Worm (Caenorhabditis elegans) whole organism, dauer: Measurements from ENCODE around the gene iglr-2.
"Not testable (repeated sequence)": the region's sequence is repeated elsewhere in the genome, so short reads cannot be mapped to it uniquely, and the experiment has no call there.

Experiments
- unc-62 ChIP-seq: sonication (generic microtip); optimal IDR thresholded peaks from 2 replicates; lab custom pipeline; 2017; ENCODE audit warnings: missing biosample characterization, missing genetic modification reagents, missing genetic modification characterization

Gene iglr-2

DNA sequence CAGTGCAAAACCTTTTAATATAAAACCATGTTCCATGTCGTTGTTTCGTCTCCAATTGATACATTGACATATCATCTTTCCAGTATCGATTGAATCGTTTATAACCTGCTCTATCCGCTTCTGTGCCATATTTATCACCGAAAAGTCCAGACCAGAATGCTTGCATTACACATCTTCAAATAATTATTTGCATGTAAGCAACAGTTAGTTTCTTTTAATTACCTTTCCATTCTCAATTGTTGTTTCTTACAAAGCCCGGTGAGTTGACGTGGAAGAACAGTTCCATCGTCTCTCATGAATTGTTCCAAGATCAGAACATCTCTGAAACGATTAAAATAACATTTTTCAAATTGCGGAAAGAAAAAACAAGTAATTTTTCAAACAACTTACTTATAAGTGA lies at the start of gene iglr-2:
TSS of gene iglr-2 (minus strand) at position 101 of the 400 bp plus-strand sequence.
- TF ChIP-seq unc-62 (GFP tag; lab: Kevin White, UChicago): no peak

DNA sequence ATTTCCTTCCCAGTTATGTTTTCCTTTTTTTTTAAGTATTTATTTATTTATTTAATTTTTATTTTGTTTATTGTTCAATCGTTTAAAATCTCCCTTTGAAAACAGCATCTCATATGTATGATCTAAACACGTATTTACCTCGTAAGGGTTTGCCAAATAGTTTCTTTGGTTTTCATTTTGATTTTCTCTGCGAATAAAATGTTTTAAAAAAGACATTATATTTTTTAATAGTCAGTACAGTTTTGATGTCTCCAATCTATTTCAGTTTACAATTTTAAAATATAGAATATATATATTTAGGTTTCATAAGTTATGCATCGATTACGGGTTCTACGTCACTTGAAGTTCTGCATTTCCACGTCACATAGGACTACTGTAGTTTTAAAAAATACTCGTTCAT lies 49.5 kb upstream of the iglr-2 start, which contains the start of gene R05D3.12:
TSS of gene R05D3.12 (plus strand) at position 301 of the 400 bp plus-strand sequence.
- no peak for TF ChIP-seq unc-62 (GFP tag; lab: Kevin White, UChicago)

DNA sequence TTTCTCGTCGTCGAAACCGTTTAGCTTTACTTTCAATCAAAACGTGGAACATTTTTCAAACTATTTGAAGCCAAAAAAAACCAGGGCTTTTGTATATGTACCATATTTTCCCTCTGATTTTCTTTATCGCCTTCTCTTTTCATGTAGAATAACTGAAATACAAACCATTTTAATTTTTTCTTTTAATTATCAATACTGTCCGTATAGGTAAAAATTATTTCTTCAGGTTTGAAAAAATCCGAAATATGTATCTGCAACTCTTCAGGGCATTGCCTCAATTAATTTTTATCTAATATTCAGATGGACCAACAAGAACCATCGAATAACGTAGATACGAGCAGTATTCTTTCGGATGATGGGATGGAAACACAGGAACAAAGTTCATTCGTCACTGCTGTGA lies 43.9 kb upstream of the iglr-2 start, which contains the start of gene met-2:
TSS of gene met-2 (plus strand) at position 301 of the 400 bp plus-strand sequence.
- TF ChIP-seq unc-62 (GFP tag; lab: Kevin White, UChicago): no peak

DNA sequence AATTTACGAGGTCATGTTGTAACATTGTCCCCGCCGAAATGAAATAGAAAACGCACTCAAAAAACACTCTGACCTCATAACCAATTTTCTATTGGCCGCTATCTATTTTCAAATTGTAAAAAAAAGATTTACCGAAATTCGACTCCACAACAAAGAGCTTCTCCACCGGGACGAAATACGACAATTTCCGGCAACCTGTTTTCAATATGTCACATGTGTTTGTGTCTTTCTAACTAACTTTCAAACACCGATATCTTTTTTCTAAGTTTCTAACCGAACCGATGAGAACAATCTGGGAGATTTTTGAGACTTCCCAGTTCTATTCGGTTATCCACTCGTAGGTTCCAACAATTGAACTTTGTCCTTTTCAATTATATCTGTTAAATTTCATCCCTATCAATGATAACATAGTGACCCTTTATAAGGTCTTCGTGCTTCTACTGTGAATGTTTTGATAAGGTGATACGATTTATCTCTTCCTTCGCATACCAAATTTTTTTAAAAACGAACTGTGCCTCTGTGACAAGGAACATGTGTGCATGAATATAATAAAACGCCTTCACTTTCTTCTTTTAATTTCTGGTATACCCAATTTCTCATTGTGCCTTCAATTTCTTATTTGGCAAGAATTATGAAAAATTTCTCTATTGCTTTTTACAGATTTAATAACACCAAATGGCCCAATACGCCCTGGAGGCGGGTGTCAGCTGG lies 40.6 kb upstream of the iglr-2 start, which contains the start of gene lmbr-1:
TSS of gene lmbr-1 (plus strand) at position 661 of the 711 bp plus-strand sequence.
- no peak for TF ChIP-seq unc-62 (GFP tag; lab: Kevin White, UChicago)

DNA sequence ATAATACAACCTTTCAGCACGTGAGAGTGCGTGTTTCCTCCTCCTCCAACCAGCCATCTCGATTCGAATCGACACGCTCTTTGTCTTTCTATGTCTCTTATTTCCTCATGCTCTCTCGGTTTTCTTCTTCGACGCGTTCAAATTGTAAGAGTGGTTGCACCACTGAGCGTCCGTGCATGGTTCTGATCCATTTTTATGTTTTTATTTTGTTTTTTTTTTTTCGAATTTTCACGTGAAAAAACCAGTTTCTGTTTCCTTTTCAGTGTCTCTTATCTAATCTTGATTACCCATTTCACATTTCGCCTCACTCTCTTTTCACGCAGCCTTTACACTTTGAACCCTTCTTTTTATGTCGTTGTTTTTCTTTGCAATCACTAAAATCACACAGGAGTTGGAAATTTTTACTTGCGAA lies 39.7 kb upstream of the iglr-2 start:
- TF ChIP-seq unc-62 (GFP tag; lab: Kevin White, UChicago): no peak

DNA sequence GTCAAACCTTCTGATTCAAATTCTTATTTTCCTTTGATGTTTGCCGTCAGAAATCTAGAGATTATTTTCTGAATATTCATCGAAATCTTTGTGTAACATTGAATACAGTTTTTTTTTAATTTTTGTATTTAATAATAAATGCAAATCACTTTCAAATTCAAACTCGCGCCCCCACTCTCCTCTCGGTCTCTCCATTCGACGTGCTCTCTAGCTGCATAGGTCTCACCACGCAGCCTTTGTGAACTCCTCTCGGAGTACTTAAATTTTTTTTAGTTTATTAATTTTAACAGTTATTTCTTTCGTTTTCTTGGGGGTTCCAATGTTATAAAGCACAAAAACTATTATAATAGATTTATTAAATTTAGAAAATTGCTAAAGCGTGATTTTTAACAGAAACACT lies 39.1 kb upstream of the iglr-2 start:
- no peak for TF ChIP-seq unc-62 (GFP tag; lab: Kevin White, UChicago)

DNA sequence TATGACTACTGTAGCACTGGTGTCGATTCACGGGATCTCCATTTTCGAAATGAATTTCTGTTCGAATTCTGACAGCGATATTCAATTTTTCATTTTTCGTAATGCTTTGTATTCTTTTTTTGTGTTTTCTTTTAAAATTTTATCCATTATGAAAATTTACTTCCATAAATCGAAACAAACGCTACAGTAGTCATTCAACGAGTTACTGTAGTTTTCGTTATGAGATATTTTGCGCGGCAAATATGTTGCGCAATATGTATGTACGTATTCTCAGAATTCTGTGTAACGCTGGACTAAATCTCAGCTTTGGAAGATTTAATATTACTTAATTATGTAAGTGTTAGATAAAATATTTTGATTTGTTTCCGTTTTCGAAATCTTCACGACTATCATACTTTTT lies 38.1 kb upstream of the iglr-2 start:
- no peak for TF ChIP-seq unc-62 (GFP tag; lab: Kevin White, UChicago)

DNA sequence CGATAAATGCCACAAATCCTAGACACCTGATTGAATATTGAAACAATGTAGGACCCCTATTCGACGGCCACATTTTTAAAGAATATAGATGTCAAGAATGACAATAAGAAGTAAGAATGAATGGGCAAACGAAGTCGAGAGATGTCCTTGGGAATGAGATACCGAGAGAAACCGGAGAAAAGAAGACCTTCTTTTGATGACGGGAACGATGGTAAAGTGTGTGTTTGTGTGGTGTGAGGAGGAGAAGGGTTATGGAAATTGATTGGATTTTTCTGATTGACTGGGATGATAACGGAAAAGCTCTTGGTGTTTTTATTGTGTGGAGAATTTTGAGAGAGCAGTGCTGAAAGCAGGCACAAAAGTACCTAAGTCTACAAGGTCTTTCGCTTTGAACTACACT lies 37.5 kb upstream of the iglr-2 start, which contains the start of gene R05D3.9:
TSS of gene R05D3.9 (minus strand) at position 101 of the 400 bp plus-strand sequence.
- no peak for TF ChIP-seq unc-62 (GFP tag; lab: Kevin White, UChicago)

DNA sequence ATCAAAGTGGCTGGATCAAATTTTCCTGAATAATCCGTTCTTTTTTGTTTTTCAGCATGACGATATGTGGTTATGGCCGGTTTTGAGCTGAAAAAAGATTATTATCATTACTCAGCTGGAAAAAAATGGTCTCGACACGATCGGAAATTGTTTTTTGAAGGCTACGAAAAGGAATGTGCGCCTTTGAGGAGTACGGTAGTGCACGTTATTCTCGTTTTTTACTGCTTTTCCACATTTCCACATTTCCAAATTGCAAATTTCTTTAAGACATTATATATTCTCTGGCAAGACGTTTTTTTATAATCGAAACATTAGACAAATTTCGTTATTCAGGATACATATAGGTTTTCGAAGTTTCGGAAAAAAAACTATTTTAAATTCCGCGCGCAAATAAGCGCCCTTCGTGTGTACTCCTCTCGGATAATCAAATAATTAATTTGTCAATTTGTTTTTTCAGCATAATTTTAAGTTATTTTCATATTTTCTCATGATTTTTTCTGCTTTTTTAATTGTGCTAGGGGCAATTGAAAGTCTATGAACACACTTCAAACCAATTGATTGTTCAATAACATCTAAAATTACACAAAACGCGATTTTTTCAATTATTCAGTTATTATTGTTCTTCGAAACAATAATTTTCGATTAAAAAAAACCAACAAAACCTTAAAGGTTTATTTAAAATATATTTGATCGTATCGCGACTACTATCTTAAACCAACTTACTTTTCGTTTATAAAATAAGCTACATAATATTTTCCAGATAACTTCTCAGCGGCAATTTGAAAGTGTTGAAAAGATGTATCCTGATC lies 32.3 kb upstream of the iglr-2 start, which contains the start of gene R05D3.3:
TSS of gene R05D3.3 (plus strand) at position 759 of the 809 bp plus-strand sequence.
- TF ChIP-seq unc-62 (GFP tag; lab: Kevin White, UChicago): no peak

DNA sequence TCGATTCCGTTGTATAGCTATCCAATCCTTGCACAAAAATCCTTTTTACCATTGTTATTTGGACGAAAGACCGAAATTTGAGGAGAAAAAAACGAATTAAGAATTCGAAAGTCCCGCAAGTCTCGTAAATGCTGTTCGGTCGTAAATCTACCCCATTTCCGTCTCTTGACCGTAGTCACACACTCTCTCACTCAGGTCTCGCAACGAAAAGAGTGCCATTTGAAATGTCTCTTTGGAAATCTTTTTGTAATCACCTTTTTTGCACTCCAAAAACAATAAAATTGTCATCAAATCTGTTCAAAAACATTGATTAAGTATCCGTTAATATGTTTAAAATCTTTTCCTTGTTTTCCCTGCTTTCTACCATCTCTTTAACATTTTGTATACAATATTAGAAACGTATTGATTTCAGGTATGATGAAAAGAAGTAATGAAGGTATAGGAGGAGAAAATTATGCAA lies 27.1 kb upstream of the iglr-2 start, which contains the start of the genes R05D3.8 and rfp-1:
TSS of gene R05D3.8 (minus strand) at position 115 of the 460 bp plus-strand sequence.
TSS of gene rfp-1 (plus strand) at position 410 of the 460 bp plus-strand sequence.
- TF ChIP-seq unc-62 (GFP tag; lab: Kevin White, UChicago): no peak

DNA sequence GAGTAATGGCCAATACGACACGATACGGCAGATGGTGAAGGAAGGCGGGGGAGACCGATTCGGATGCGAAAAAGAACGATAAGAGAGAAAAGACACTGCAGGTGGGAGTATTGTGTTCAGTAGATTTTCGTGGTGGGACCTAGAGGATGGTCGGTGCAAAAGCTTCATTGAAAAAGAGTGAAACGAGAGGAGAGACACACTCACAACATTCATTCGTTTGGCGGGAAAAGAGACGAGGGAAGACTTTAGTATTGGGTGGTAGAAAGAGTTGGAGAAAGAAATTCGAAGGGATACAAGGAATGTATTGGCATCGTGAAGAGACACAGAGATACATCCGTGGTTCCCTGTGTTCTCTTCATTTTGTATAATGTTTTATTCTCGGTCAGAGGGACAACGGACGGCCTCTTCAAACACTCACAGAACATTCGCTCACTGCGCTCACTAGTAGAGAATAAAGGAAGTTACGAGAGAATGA lies 25.3 kb upstream of the iglr-2 start:
- no peak for TF ChIP-seq unc-62 (GFP tag; lab: Kevin White, UChicago)

DNA sequence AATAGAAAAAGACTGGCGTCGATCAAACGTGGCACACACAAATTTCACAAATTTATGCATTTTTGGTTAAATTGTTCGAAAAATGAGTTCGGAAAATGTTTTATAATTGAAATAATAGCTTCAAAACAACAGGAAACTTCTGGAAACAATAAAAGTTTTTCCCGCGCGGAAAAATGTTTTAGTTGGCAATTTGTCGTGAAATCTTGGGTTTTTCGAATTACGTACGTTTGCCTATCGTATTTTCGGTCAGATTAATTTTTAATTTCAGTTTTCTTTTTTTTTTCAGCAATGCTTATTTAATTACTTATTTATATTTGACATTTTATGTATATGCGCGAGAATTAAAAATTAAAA lies 24.3 kb upstream of the iglr-2 start:
- no peak for TF ChIP-seq unc-62 (GFP tag; lab: Kevin White, UChicago)

DNA sequence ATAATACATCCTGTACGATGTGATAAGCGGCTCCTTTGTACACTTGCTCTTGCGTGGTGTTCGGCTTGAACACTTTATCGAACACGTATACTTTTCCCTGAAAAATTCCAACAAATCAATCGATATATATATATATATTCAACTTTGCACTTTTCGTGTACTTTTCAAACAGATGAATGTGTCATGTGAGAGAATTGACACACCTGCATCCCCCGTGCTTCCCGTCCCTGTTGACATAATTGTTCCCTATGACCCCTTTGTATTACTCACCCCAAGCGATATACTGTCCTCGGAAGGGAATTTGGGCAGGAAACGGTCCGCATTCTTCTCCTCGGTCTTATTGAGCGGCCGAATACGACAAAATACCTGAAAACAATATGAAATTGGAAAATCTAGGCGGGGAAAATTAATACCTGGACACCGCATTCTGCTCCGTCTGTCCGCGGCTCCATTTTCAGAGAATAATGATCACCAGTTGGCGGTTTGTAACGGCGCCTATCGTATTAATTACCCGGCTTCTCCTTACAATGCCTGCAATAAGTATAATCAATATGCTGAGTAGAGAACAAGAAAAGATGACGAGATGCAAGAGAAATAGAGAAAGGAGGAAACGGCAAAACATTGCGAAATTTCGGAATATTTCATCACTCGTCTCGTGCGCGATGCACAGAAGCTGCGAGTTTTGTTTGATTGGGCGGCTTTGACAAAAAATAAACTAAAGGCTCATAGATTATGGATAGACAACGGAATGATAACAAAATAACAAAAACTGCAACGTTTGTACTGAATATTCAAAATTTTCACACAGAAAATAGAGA lies 23.7 kb upstream of the iglr-2 start, which contains the start of gene unc-116:
TSS of gene unc-116 (minus strand) at position 531 of the 818 bp plus-strand sequence.
- TF ChIP-seq unc-62 (GFP tag; lab: Kevin White, UChicago): no peak

DNA sequence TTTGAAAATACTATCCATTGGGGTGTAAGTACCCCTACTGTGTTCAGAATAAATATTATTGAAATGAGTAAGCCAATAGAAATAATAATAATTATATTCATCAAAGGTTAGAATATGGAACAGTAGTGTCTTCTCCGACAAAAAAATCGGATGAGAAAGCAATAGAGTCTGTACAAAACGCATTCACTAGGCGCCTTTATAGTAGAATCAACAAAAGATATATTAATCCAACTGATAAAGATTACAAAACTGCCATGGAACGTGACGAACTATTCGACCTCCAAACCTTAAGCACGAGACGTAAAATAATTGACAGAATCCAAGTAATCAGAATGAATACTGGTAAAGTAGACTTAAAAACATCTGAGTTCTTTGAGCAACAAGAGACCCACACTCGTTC lies 16.7 kb upstream of the iglr-2 start, which contains the start of gene clc-29:
TSS of gene clc-29 (minus strand) at position 101 of the 400 bp plus-strand sequence.
- TF ChIP-seq unc-62 (GFP tag; lab: Kevin White, UChicago): not testable (repeated sequence)

DNA sequence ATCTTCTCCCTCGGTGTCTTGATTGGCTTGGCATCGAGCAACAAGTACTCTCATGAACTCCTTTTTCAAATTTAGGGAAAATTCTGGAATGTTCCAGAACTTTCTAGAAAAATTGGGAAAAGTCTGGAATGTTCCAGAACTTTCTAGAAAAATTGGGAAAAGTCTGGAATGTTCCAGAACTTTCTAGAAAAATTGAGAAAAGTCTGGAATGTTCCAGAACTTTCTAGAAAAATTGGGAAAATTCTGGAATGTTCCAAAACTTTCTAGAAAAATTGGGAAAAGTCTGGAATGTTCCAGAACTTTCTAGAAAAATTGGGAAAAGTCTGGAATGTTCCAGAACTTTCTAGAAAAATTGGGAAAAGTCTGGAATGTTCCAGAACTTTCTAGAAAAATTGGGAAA lies 13.2 kb upstream of the iglr-2 start, which contains the start of gene ZC262.7:
TSS of gene ZC262.7 (minus strand) at position 54 of the 400 bp plus-strand sequence.
- not testable (repeated sequence) for TF ChIP-seq unc-62 (GFP tag; lab: Kevin White, UChicago)
